Fruit fly (Drosophila melanogaster) whole organism, embryonic: ENCODE data around the gene CG9205.
A peak's percentile ranks its signal among the peaks of the same experiment; 100 is the strongest.

Experiments used
- CG10267 ChIP-seq: fragments of 200-800 bp; sonication (Bioruptor generic); optimal IDR thresholded peaks from 2 replicates; lab custom pipeline; 2018; ENCODE audit warnings: missing biosample characterization, mild to moderate bottlenecking, missing genetic modification characterization, moderate library complexity
- CG11085 ChIP-seq: fragments of 200-800 bp; sonication (Bioruptor generic); IDR thresholded peaks from 2 replicates; pipeline ENCODE4 v1.3.6; 2022; ENCODE audit warnings: missing biosample characterization, missing genetic modification characterization
- CG12104 ChIP-seq: fragments of 200-800 bp; sonication (Bioruptor generic); optimal IDR thresholded peaks from 3 replicates; lab custom pipeline; 2016; ENCODE audit warnings: missing biosample characterization, missing genetic modification characterization
- CG12391 ChIP-seq: fragments of 200-800 bp; sonication (Bioruptor generic); optimal IDR thresholded peaks from 3 replicates; lab custom pipeline; 2018; ENCODE audit warnings: missing biosample characterization, mild to moderate bottlenecking, missing genetic modification characterization, moderate library complexity
- CG13287 ChIP-seq: fragments of 200-800 bp; sonication (Bioruptor generic); IDR thresholded peaks from 2 replicates; pipeline ENCODE4 v1.3.6; 2022; ENCODE audit warnings: missing biosample characterization, missing genetic modification characterization; ENCODE audit not compliant: partially characterized antibody
- CG14014 ChIP-seq: fragments of 200-800 bp; sonication (Bioruptor generic); IDR thresholded peaks from 2 replicates; pipeline ENCODE4 v1.3.6; 2022; ENCODE audit warnings: missing biosample characterization, missing genetic modification characterization
- CG18599 ChIP-seq: fragments of 200-800 bp; sonication (Bioruptor generic); optimal IDR thresholded peaks from 3 replicates; lab custom pipeline; 2017; ENCODE audit warnings: missing biosample characterization, missing genetic modification characterization, mild to moderate bottlenecking, moderate library complexity, missing genetic modification reagents
- CG3163 ChIP-seq: fragments of 200-800 bp; sonication (Bioruptor generic); optimal IDR thresholded peaks from 3 replicates; lab custom pipeline; 2016; ENCODE audit warnings: missing biosample characterization, missing genetic modification characterization
- CG4730 ChIP-seq: fragments of 200-800 bp; sonication (Bioruptor generic); IDR thresholded peaks from 2 replicates; pipeline ENCODE4 v1.3.6; 2022; ENCODE audit warnings: missing biosample characterization, missing genetic modification characterization
- CG4854 ChIP-seq: fragments of 200-800 bp; sonication (Bioruptor generic); optimal IDR thresholded peaks from 2 replicates; lab custom pipeline; 2016; ENCODE audit warnings: missing biosample characterization, missing genetic modification characterization, inconsistent platforms
- CG6175 ChIP-seq: fragments of 200-800 bp; sonication (Bioruptor generic); IDR thresholded peaks from 3 replicates; pipeline ENCODE4 v1.3.6; 2022; ENCODE audit warnings: missing biosample characterization, missing genetic modification characterization
- CG7745 ChIP-seq: fragments of 200-800 bp; sonication (Bioruptor generic); optimal IDR thresholded peaks from 2 replicates; lab custom pipeline; 2018; ENCODE audit warnings: missing biosample characterization, mild to moderate bottlenecking, missing genetic modification characterization, moderate library complexity
- CG8765 ChIP-seq: fragments of 200-800 bp; sonication (Bioruptor generic); IDR thresholded peaks from 2 replicates; pipeline ENCODE4 v1.3.6; 2022; ENCODE audit warnings: missing biosample characterization, missing genetic modification characterization
- CG9215 ChIP-seq: fragments of 200-800 bp; sonication (Bioruptor generic); IDR thresholded peaks from 2 replicates; pipeline ENCODE4 v1.3.6; 2022; ENCODE audit warnings: missing biosample characterization, missing genetic modification characterization
- CHES-1-like ChIP-seq: fragments of 200-800 bp; sonication (Bioruptor generic); optimal IDR thresholded peaks from 2 replicates; lab custom pipeline; 2016; ENCODE audit warnings: missing biosample characterization, missing genetic modification characterization
- Elba2 ChIP-seq: fragments of 200-800 bp; sonication (Bioruptor generic); optimal IDR thresholded peaks from 3 replicates; lab custom pipeline; 2016; ENCODE audit warnings: missing biosample characterization, missing genetic modification characterization
- Fer1 ChIP-seq: fragments of 200-800 bp; sonication (Bioruptor generic); optimal IDR thresholded peaks from 2 replicates; lab custom pipeline; 2017; ENCODE audit warnings: missing biosample characterization, mild to moderate bottlenecking, missing genetic modification characterization
- Fer2 ChIP-seq: fragments of 200-800 bp; sonication (Bioruptor generic); optimal IDR thresholded peaks from 2 replicates; lab custom pipeline; 2018; ENCODE audit warnings: missing biosample characterization, mild to moderate bottlenecking, missing genetic modification characterization, moderate library complexity
- Gsc ChIP-seq: fragments of 200-800 bp; sonication (Bioruptor generic); IDR thresholded peaks from 2 replicates; pipeline ENCODE4 v1.3.6; 2022; ENCODE audit warnings: missing biosample characterization, missing genetic modification characterization
- Hr39 ChIP-seq: fragments of >200 bp; optimal IDR thresholded peaks from 2 replicates; lab custom pipeline; 2017
- Hr51 ChIP-seq, 2 experiments: fragments of 200-800 bp; sonication (Bioruptor generic); optimal IDR thresholded peaks; 2 replicates in 1 of 2; 3 replicates in 1 of 2; lab custom pipeline; 2016 to 2018; ENCODE audit warnings: missing biosample characterization in 2 of 2, missing genetic modification characterization in 2 of 2, mild to moderate bottlenecking in 1 of 2, moderate library complexity in 1 of 2
- MESR4 ChIP-seq: fragments of 200-800 bp; sonication (Bioruptor generic); optimal IDR thresholded peaks from 2 replicates; lab custom pipeline; 2018; ENCODE audit warnings: missing biosample characterization, mild to moderate bottlenecking, missing genetic modification characterization, moderate library complexity
- Nf-YB ChIP-seq: fragments of 200-800 bp; sonication (Bioruptor generic); optimal IDR thresholded peaks from 3 replicates; lab custom pipeline; 2019; ENCODE audit warnings: missing biosample characterization, mild to moderate bottlenecking, missing genetic modification characterization, moderate library complexity
- Optix ChIP-seq: fragments of 200-800 bp; sonication (Bioruptor generic); IDR thresholded peaks from 3 replicates; pipeline ENCODE4 v1.3.6; 2022; ENCODE audit warnings: missing biosample characterization, missing genetic modification characterization
- Sry-β ChIP-seq: fragments of 200-800 bp; sonication (Bioruptor generic); optimal IDR thresholded peaks from 2 replicates; lab custom pipeline; 2018; ENCODE audit warnings: missing biosample characterization, mild to moderate bottlenecking, missing genetic modification characterization, moderate library complexity
- ap ChIP-seq: fragments of 200-800 bp; sonication (Bioruptor generic); IDR thresholded peaks from 2 replicates; pipeline ENCODE4 v1.3.6; 2022; ENCODE audit warnings: missing biosample characterization, missing genetic modification characterization
- ara ChIP-seq: fragments of 200-800 bp; sonication (Bioruptor generic); IDR thresholded peaks from 2 replicates; pipeline ENCODE4 v1.3.6; 2022; ENCODE audit warnings: missing biosample characterization, missing genetic modification characterization
- ash1 ChIP-seq: fragments of 200-800 bp; sonication (Bioruptor generic); optimal IDR thresholded peaks from 2 replicates; lab custom pipeline; 2018; ENCODE audit warnings: missing biosample characterization, mild to moderate bottlenecking, missing genetic modification characterization
- bbx ChIP-seq: fragments of 200-800 bp; sonication (Bioruptor generic); IDR thresholded peaks from 2 replicates; pipeline ENCODE4 v1.3.6; 2022; ENCODE audit warnings: missing biosample characterization, missing genetic modification characterization; ENCODE audit not compliant: partially characterized antibody
- bigmax ChIP-seq: fragments of 200-800 bp; sonication (Bioruptor generic); optimal IDR thresholded peaks from 2 replicates; lab custom pipeline; 2018; ENCODE audit warnings: missing biosample characterization, mild to moderate bottlenecking, missing genetic modification characterization
- btn ChIP-seq: fragments of 200-800 bp; sonication (Bioruptor generic); optimal IDR thresholded peaks from 2 replicates; lab custom pipeline; 2016; ENCODE audit warnings: missing biosample characterization, missing genetic modification characterization
- chinmo ChIP-seq: fragments of 200-800 bp; sonication (Bioruptor generic); IDR thresholded peaks from 4 replicates; pipeline ENCODE4 v1.3.6; 2022; ENCODE audit warnings: missing biosample characterization, missing genetic modification characterization; ENCODE audit not compliant: partially characterized antibody
- chn ChIP-seq: fragments of 200-800 bp; sonication (Bioruptor generic); optimal IDR thresholded peaks from 2 replicates; lab custom pipeline; 2016; ENCODE audit warnings: missing biosample characterization, missing genetic modification characterization
- croc ChIP-seq: fragments of 200-800 bp; sonication (Bioruptor generic); conservative IDR thresholded peaks from 3 replicates; pipeline ENCODE4 v1.3.6; 2022; ENCODE audit warnings: missing biosample characterization, missing genetic modification characterization
- exex ChIP-seq: fragments of 200-800 bp; sonication (Bioruptor generic); optimal IDR thresholded peaks from 4 replicates; lab custom pipeline; 2018; ENCODE audit warnings: missing biosample characterization, mild to moderate bottlenecking, missing genetic modification characterization, moderate library complexity
- gcm2 ChIP-seq: fragments of 200-800 bp; sonication (Bioruptor generic); optimal IDR thresholded peaks from 2 replicates; lab custom pipeline; 2016; ENCODE audit warnings: missing biosample characterization, missing genetic modification characterization
- gem ChIP-seq: fragments of 200-800 bp; sonication (Bioruptor generic); optimal IDR thresholded peaks from 2 replicates; lab custom pipeline; 2019; ENCODE audit warnings: missing biosample characterization, mild to moderate bottlenecking, missing genetic modification characterization, moderate library complexity
- grn ChIP-seq: fragments of 200-800 bp; sonication (Bioruptor generic); optimal IDR thresholded peaks from 3 replicates; lab custom pipeline; 2017; ENCODE audit warnings: missing biosample characterization, missing genetic modification characterization
- gro ChIP-seq: fragments of 200-800 bp; sonication (Bioruptor generic); optimal IDR thresholded peaks from 2 replicates; lab custom pipeline; 2016; ENCODE audit warnings: missing biosample characterization, missing genetic modification characterization
- luna ChIP-seq: fragments of 200-800 bp; sonication (Bioruptor generic); optimal IDR thresholded peaks from 2 replicates; lab custom pipeline; 2016; ENCODE audit warnings: missing biosample characterization, missing genetic modification characterization
- nerfin-2 ChIP-seq: fragments of 200-800 bp; sonication (Bioruptor generic); IDR thresholded peaks from 2 replicates; pipeline ENCODE4 v1.3.6; 2022; ENCODE audit warnings: missing biosample characterization, missing genetic modification characterization; ENCODE audit not compliant: partially characterized antibody
- otp ChIP-seq: fragments of 200-800 bp; sonication (Bioruptor generic); IDR thresholded peaks from 3 replicates; pipeline ENCODE4, ENCODE4 v1.3.6; 2022; ENCODE audit warnings: missing biosample characterization, missing genetic modification characterization
- phol ChIP-seq: fragments of 200-800 bp; sonication (Bioruptor generic); optimal IDR thresholded peaks from 3 replicates; lab custom pipeline; 2018; ENCODE audit warnings: missing biosample characterization, mild to moderate bottlenecking, missing genetic modification characterization, moderate library complexity
- sisA ChIP-seq: fragments of 200-800 bp; sonication (Bioruptor generic); IDR thresholded peaks from 2 replicates; pipeline ENCODE4 v1.3.6; 2022; ENCODE audit warnings: missing biosample characterization, missing genetic modification characterization
- slp2 ChIP-seq: fragments of 200-800 bp; sonication (Bioruptor generic); optimal IDR thresholded peaks from 2 replicates; lab custom pipeline; 2016; ENCODE audit warnings: missing biosample characterization, missing genetic modification characterization
- stc ChIP-seq: fragments of 200-800 bp; sonication (Bioruptor generic); IDR thresholded peaks from 2 replicates; pipeline ENCODE4 v1.3.6; 2022; ENCODE audit warnings: missing biosample characterization, missing genetic modification characterization
- tgo ChIP-seq: fragments of 200-800 bp; sonication (Bioruptor generic); IDR thresholded peaks from 3 replicates; pipeline ENCODE4 v1.3.6; 2022; ENCODE audit warnings: missing biosample characterization, missing genetic modification characterization
- tna ChIP-seq: fragments of 200-800 bp; sonication (Bioruptor generic); IDR thresholded peaks from 2 replicates; pipeline ENCODE4 v1.3.6; 2022; ENCODE audit warnings: missing biosample characterization, missing genetic modification characterization; ENCODE audit not compliant: partially characterized antibody
- vfl ChIP-seq: fragments of 200-800 bp; sonication (Bioruptor generic); optimal IDR thresholded peaks from 2 replicates; lab custom pipeline; 2016; ENCODE audit warnings: missing biosample characterization, missing genetic modification characterization
- vvl ChIP-seq: fragments of 200-800 bp; sonication (Bioruptor generic); IDR thresholded peaks from 2 replicates; pipeline ENCODE4 v1.3.6; 2022; ENCODE audit warnings: missing biosample characterization, missing genetic modification characterization
- wdn ChIP-seq: fragments of 200-800 bp; sonication (Bioruptor generic); IDR thresholded peaks from 2 replicates; pipeline ENCODE4 v1.3.6; 2022; ENCODE audit warnings: missing biosample characterization, missing genetic modification characterization

CG9205 gene

dm6 chr3L:1034887-1035260 lies 377 bp downstream of the CG9205 start (continued):
- TF ChIP-seq btn (GFP tag; lab: Kevin White, UChicago) (no peak), otp (peak; percentile 77; the same call in 2 of the 3 replicates), sisA (no peak), luna (GFP tag; lab: Kevin White, UChicago) (no peak), CG12104 (peak; percentile 35), tgo (peak; percentile 44; the same call in 2 of the 3 replicates), MESR4 (GFP tag; lab: Kevin White, UChicago) (no peak), CG18599 (no peak), CG13287 (peak; percentile 89), CG12391 (tag; lab: Kevin White, UChicago) (peak; percentile 43), CHES-1-like (GFP tag; lab: Kevin White, UChicago) (no peak), gcm2 (GFP tag; lab: Kevin White, UChicago) (no peak), CG3163 (GFP tag; lab: Kevin White, UChicago) (no peak), chn (no peak), grn (GFP tag; lab: Kevin White, UChicago) (no peak), Fer1 (GFP tag; lab: Kevin White, UChicago) (no peak), chinmo (GFP tag; lab: Robert Waterston, UW) (0 out of 4 replicates have a peak, but pooled peaks have one; percentile 65), Hr39 (lab: Kevin White, UChicago) (no peak), CG11085 (peak; percentile 70), ash1 (GFP tag; lab: Kevin White, UChicago) (peak; percentile 17), exex (tag; lab: Kevin White, UChicago) (peak; percentile 14), CG7745 (tag; lab: Kevin White, UChicago) (no peak), ap (no peak), Sry-β (GFP tag; lab: Kevin White, UChicago) (peak; percentile 17), Elba2 (GFP tag; lab: Kevin White, UChicago) (peak; percentile 36), CG4854 (no peak), Hr51 (GFP tag; optimal IDR thresholded peaks at IDR 0.05; lab: Kevin White, UChicago) (peak in 1 of 2 experiments; percentile 7), bbx (GFP tag; lab: Robert Waterston, UW) (peak; percentile 69), phol (tag; lab: Kevin White, UChicago) (peak; percentile 66), Nf-YB (no peak), tna (GFP tag; lab: Robert Waterston, UW) (peak; percentile 77), CG6175 (GFP tag; lab: Robert Waterston, UW) (peak; percentile 48; the same call in 1 of the 3 replicates), ara (GFP tag; lab: Robert Waterston, UW) (no peak), CG14014 (GFP tag; lab: Robert Waterston, UW) (no peak), croc (GFP tag; lab: Robert Waterston, UW) (peak; percentile 15; the same call in 1 of the 3 replicates), CG10267 (peak; percentile 60), Fer2 (tag; lab: Kevin White, UChicago) (peak; percentile 32), stc (no peak), Optix (GFP tag; lab: Robert Waterston, UW) (no peak), Gsc (no peak), CG4730 (GFP tag; lab: Robert Waterston, UW) (0 out of 2 replicates have a peak, but pooled peaks have one; percentile 14), CG8765 (GFP tag; lab: Robert Waterston, UW) (no peak), gro (no peak), CG9215 (GFP tag; lab: Robert Waterston, UW) (peak; percentile 31; the same call in 1 of the 2 replicates), wdn (GFP tag; lab: Robert Waterston, UW) (0 out of 2 replicates have a peak, but pooled peaks have one; percentile 25), gem (tag; lab: Kevin White, UChicago) (peak; percentile 11), vfl (no peak), vvl (GFP tag; lab: Robert Waterston, UW) (peak; percentile 54), slp2 (no peak), bigmax (GFP tag; lab: Kevin White, UChicago) (no peak), nerfin-2 (GFP tag; lab: Robert Waterston, UW) (peak; percentile 82)
